Worm (Caenorhabditis elegans) whole organism, late embryonic: ENCODE results near the gene F22F1.3.

Source experiments
- ama-1 ChIP-seq: fragments of 150-350 bp; optimal IDR thresholded peaks from 2 replicates; lab custom pipeline; 2014
- eyg-1 ChIP-seq: sonication (generic microtip); optimal IDR thresholded peaks from 2 replicates; lab custom pipeline; 2016; ENCODE audit warnings: missing genotype, missing genetic modification characterization, missing compliant biosample characterization
- fkh-10 ChIP-seq: fragments of 150-350 bp; optimal IDR thresholded peaks from 2 replicates; lab custom pipeline; 2014; ENCODE audit warnings: missing biosample characterization, missing genetic modification reagents, missing genetic modification characterization
- lin-11 ChIP-seq: fragments of 200-800 bp; sonication (Bioruptor generic); optimal IDR thresholded peaks from 2 replicates; lab custom pipeline; 2018; ENCODE audit warnings: mild to moderate bottlenecking, missing genetic modification characterization, missing compliant biosample characterization
- nhr-11 ChIP-seq: fragments of 150-350 bp; optimal IDR thresholded peaks from 2 replicates; lab custom pipeline; 2014; ENCODE audit warnings: missing biosample characterization, missing genetic modification characterization
- pag-3 ChIP-seq: sonication (generic microtip); optimal IDR thresholded peaks from 2 replicates; lab custom pipeline; 2016; ENCODE audit warnings: missing compliant biosample characterization, missing genetic modification characterization, borderline replicate concordance
- pax-1 ChIP-seq: fragments of 150-350 bp; optimal IDR thresholded peaks from 2 replicates; lab custom pipeline; 2014; ENCODE audit warnings: missing biosample characterization, missing genetic modification characterization
- rnt-1 ChIP-seq: sonication (generic microtip); optimal IDR thresholded peaks from 2 replicates; lab custom pipeline; 2016; ENCODE audit warnings: missing genetic modification characterization, missing compliant biosample characterization
- syd-9 ChIP-seq: sonication (generic microtip); optimal IDR thresholded peaks from 2 replicates; lab custom pipeline; 2016; ENCODE audit warnings: mild to moderate bottlenecking, missing genetic modification characterization, moderate library complexity, missing compliant biosample characterization

- TF ChIP-seq syd-9 (tag; lab: Kevin White, UChicago), result no peak
- TF ChIP-seq fkh-10 (GFP tag; lab: Kevin White, UChicago), result no peak
- TF ChIP-seq pag-3 (tag; lab: Kevin White, UChicago), result no peak
- no peak for TF ChIP-seq pax-1
- no peak for TF ChIP-seq ama-1 (lab: Kevin White, UChicago)
- no peak for TF ChIP-seq rnt-1 (tag; lab: Kevin White, UChicago)
- TF ChIP-seq nhr-11 (tag; lab: Kevin White, UChicago), result no peak
- TF ChIP-seq eyg-1 (tag; lab: Kevin White, UChicago), result no peak
- TF ChIP-seq lin-11 (tag; lab: Kevin White, UChicago), result no peak
Observed at ce11 chrX:8201210-8201609, 38.3 kb upstream of the F22F1.3 start.
